Worm (Caenorhabditis elegans) whole organism, early embryonic: ENCODE data around the gene C08B6.11.

Source experiments
- B0310.2 ChIP-seq: sonication (generic microtip); optimal IDR thresholded peaks from 2 replicates; lab custom pipeline; 2016; ENCODE audit warnings: mild to moderate bottlenecking, missing genetic modification characterization, missing compliant biosample characterization
- ama-1 ChIP-seq: fragments of 150-350 bp; optimal IDR thresholded peaks from 2 replicates; lab custom pipeline; 2014
- ceh-13 ChIP-seq: fragments of 200-800 bp; sonication (Bioruptor generic); optimal IDR thresholded peaks from 2 replicates; lab custom pipeline; 2018; ENCODE audit warnings: mild to moderate bottlenecking, missing genetic modification characterization, missing compliant biosample characterization
- ets-7 ChIP-seq: sonication (generic microtip); optimal IDR thresholded peaks from 2 replicates; lab custom pipeline; 2016; ENCODE audit warnings: missing genotype, missing genetic modification characterization, missing compliant biosample characterization
- flt-1 ChIP-seq: fragments of 200-800 bp; sonication (Bioruptor generic); IDR thresholded peaks from 2 replicates; pipeline ENCODE4 v1.3.6; 2022; ENCODE audit warnings: missing genetic modification characterization, missing compliant biosample characterization
- hmbx-1 ChIP-seq: sonication (generic microtip); optimal IDR thresholded peaks from 2 replicates; lab custom pipeline; 2016; ENCODE audit warnings: mild to moderate bottlenecking, missing genetic modification characterization, missing compliant biosample characterization
- hnd-1 ChIP-seq: sonication (generic microtip); optimal IDR thresholded peaks from 2 replicates; lab custom pipeline; 2016; ENCODE audit warnings: missing genetic modification characterization, missing compliant biosample characterization
- pes-1 ChIP-seq: fragments of 200-800 bp; sonication (Bioruptor generic); IDR thresholded peaks from 2 replicates; pipeline ENCODE4 v1.3.6; 2022; ENCODE audit warnings: missing genetic modification reagents, missing genetic modification characterization, missing compliant biosample characterization
- scrt-1 ChIP-seq: fragments of 200-800 bp; sonication (Bioruptor generic); IDR thresholded peaks from 2 replicates; pipeline ENCODE4 v1.3.6; 2022; ENCODE audit warnings: missing genetic modification characterization, missing compliant biosample characterization
- sea-1 ChIP-seq: fragments of 200-800 bp; sonication (Bioruptor generic); conservative IDR thresholded peaks from 2 replicates; pipeline ENCODE4 v1.3.6; 2022; ENCODE audit warnings: missing genetic modification characterization, missing compliant biosample characterization
- tbx-11 ChIP-seq: fragments of 200-800 bp; sonication (Bioruptor generic); IDR thresholded peaks from 2 replicates; pipeline ENCODE4 v1.3.6; 2022; ENCODE audit warnings: missing genetic modification characterization, missing compliant biosample characterization
- tbx-37 ChIP-seq: fragments of 200-800 bp; sonication (Bioruptor generic); conservative IDR thresholded peaks from 2 replicates; pipeline ENCODE4 v1.3.6; 2022; ENCODE audit warnings: missing genetic modification reagents, missing genetic modification characterization, missing compliant biosample characterization
- tra-4 ChIP-seq: sonication (generic microtip); optimal IDR thresholded peaks from 2 replicates; lab custom pipeline; 2017; ENCODE audit warnings: missing genetic modification characterization, missing compliant biosample characterization

DNA sequence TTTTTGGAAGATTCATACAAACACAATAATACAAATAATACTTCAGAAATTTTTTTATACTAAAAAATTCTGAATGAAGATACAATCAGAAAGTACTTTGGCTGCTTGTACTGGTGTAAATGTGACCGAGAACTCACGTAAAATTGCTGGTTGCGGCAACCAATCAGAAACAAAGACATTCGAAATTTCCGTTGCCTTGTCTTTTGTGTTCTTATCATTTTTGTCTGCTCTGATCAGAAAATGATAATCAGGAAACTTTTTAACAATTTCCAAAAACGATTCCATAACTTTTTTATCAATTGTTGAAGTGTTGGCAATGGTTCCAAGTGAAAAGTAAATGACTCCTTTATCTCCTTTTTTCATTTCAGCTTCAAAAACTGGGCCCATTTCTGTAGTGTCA is 10.5 kb upstream of the C08B6.11 start:
- TF ChIP-seq B0310.2 (tag; lab: Kevin White, UChicago) (no peak), ets-7 (no peak), sea-1 (GFP tag; lab: Robert Waterston, UW) (no peak), ama-1 (lab: Kevin White, UChicago) (no peak), ceh-13 (GFP tag; lab: Kevin White, UChicago) (no peak), tbx-37 (GFP tag; lab: Robert Waterston, UW) (no peak), hmbx-1 (tag; lab: Kevin White, UChicago) (no peak), tra-4 (tag; lab: Kevin White, UChicago) (no peak), flt-1 (no peak), pes-1 (GFP tag; lab: Robert Waterston, UW) (no peak), scrt-1 (no peak), hnd-1 (no peak), tbx-11 (GFP tag; lab: Robert Waterston, UW) (no peak)
